Worm (Caenorhabditis elegans) whole organism, L3 larva: Measurements from ENCODE around the gene E02H9.6.

Source experiments
- lin-39 ChIP-seq: fragments of 150-350 bp; optimal IDR thresholded peaks from 2 replicates; lab custom pipeline; 2018; ENCODE audit warnings: missing biosample characterization, missing genetic modification reagents, missing genetic modification characterization
- nfya-1 ChIP-seq: sonication (generic microtip); optimal IDR thresholded peaks from 2 replicates; lab custom pipeline; 2017; ENCODE audit warnings: missing genetic modification characterization, mild to moderate bottlenecking, missing compliant biosample characterization, antibody characterized with exemption, moderate library complexity; ENCODE audit not compliant: insufficient read depth
- nhr-12 ChIP-seq: fragments of 150-350 bp; optimal IDR thresholded peaks from 2 replicates; lab custom pipeline; 2014; ENCODE audit warnings: missing biosample characterization, missing genetic modification characterization
- nhr-23 ChIP-seq: fragments of 150-350 bp; optimal IDR thresholded peaks from 2 replicates; lab custom pipeline; 2014; ENCODE audit warnings: missing biosample characterization, missing genetic modification reagents, missing genetic modification characterization
- snpc-4 ChIP-seq: fragments of 150-350 bp; optimal IDR thresholded peaks from 2 replicates; lab custom pipeline; 2014; ENCODE audit warnings: missing biosample characterization, missing genetic modification characterization

DNA sequence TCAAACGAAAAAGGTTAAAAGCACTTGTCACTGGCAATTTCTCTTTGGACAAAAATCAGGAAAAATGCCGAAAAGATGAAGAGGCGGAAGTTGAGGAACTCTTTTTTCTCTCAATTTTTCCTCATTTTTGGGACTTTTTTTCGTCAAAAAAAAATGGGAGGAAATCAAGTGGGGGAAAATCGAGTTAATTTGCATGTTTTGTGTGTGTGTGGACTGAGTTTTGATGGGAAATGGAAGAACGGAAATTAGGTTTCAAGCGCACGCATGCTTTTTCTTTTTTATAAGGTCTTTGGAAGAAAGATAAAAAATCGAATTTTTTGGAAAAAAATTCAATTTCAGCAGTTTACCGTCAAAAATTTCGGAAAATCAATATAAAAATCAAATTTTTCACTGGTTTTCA is 44.2 kb upstream of the E02H9.6 start:
- no peak for TF ChIP-seq snpc-4 (tag; lab: Kevin White, UChicago)
- TF ChIP-seq nhr-12, result no peak
- no peak for TF ChIP-seq lin-39 (tag; lab: Kevin White, UChicago)
- TF ChIP-seq nhr-23, result no peak
- no peak for TF ChIP-seq nfya-1 (tag; lab: Kevin White, UChicago)
